Fruit fly (Drosophila melanogaster): ENCODE results near the gene PNUTS.

PNUTS gene

DNA sequence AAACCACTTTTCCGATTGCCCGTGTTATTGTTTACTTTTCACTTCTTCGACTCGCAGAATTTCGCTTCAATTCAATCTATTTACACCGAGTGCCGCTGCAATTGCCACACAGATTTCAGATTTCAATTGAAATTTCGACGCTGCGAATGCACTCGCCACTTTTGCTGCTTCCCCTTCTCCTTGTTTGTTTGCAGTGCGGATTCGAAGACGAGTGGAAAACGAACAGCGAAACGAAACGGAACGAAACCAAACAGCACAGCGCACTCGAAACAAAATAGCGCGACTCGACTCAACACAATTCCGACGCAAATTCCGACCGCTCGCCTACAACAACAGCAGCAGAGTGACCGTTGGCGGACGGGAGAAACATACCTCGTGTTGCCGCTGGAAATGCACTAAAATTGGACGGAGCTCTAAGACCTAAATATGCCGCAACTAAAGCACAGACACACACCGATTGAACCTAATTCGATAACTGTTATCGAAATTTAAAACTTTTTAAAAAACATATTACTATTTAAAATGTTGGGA is 19.5 kb upstream of the PNUTS start, which contains the start of gene drongo (continued):
- peak; percentile 84 for TF ChIP-seq Myb (GFP tag; optimal IDR thresholded peaks at IDR 0.05)
- TF ChIP-seq ssp (GFP tag; IDR thresholded peaks at IDR 0.05) = no peak
- TF ChIP-seq CG1233 (GFP tag; optimal IDR thresholded peaks at IDR 0.05) = no peak
- no peak for TF ChIP-seq hkb (optimal IDR thresholded peaks at IDR 0.05)
- TF ChIP-seq hkb (GFP tag; IDR thresholded peaks at IDR 0.05) = peak; percentile 52; the same call in 1 of the 2 replicates
- TF ChIP-seq eve (GFP tag; optimal IDR thresholded peaks at IDR 0.05) = no peak
- no peak for TF ChIP-seq Dek (tag; optimal IDR thresholded peaks at IDR 0.05)
- TF ChIP-seq Antp (GFP tag; optimal IDR thresholded peaks at IDR 0.05) = peak; percentile 13
- no peak for TF ChIP-seq Gsc (GFP tag; IDR thresholded peaks at IDR 0.05)
- peak; percentile 75 for TF ChIP-seq Opbp (GFP tag; IDR thresholded peaks at IDR 0.05; ENCODE audit: partially characterized antibody)
- TF ChIP-seq br (optimal IDR thresholded peaks at IDR 0.05) = no peak
- no peak for TF ChIP-seq CG8944 (GFP tag; optimal IDR thresholded peaks at IDR 0.05)
- TF ChIP-seq sens-2 (GFP tag; IDR thresholded peaks at IDR 0.05) = no peak
- TF ChIP-seq CG12744 (GFP tag; optimal IDR thresholded peaks at IDR 0.05) = no peak
- TF ChIP-seq dmrt99B (tag; optimal IDR thresholded peaks at IDR 0.05) = no peak
- TF ChIP-seq CG2129 (GFP tag; IDR thresholded peaks at IDR 0.05; ENCODE audit: partially characterized antibody) = no peak
- no peak for TF ChIP-seq sc (optimal IDR thresholded peaks at IDR 0.05)
- no peak for TF ChIP-seq sc (GFP tag; optimal IDR thresholded peaks at IDR 0.05)
- TF ChIP-seq pzg (GFP tag; optimal IDR thresholded peaks at IDR 0.05) = peak; percentile 98
- no peak for TF ChIP-seq Tbp (GFP tag; optimal IDR thresholded peaks at IDR 0.05)
- no peak for TF ChIP-seq gcm2 (GFP tag; optimal IDR thresholded peaks at IDR 0.05)
- TF ChIP-seq bsh (GFP tag; optimal IDR thresholded peaks at IDR 0.05) = peak; percentile 12 to 17
- no peak for TF ChIP-seq CG11695 (GFP tag; IDR thresholded peaks at IDR 0.05)
- TF ChIP-seq CG11247 (GFP tag; IDR thresholded peaks at IDR 0.05) = peak; percentile 33; the same call in 1 of the 2 replicates
- peak; percentile 63 for TF ChIP-seq nmo (GFP tag; optimal IDR thresholded peaks at IDR 0.05)
- peak; percentile 1 for TF ChIP-seq Asciz (GFP tag; optimal IDR thresholded peaks at IDR 0.05)
- TF ChIP-seq Side (GFP tag; optimal IDR thresholded peaks at IDR 0.05) = no peak
- peak; percentile 64 for TF ChIP-seq mirr (GFP tag; optimal IDR thresholded peaks at IDR 0.05)
- peak; percentile 37 for TF ChIP-seq pho (GFP tag; optimal IDR thresholded peaks at IDR 0.05)
- TF ChIP-seq Sin3A (optimal IDR thresholded peaks at IDR 0.05) = peak; percentile 37
- TF ChIP-seq Fer2 (tag; optimal IDR thresholded peaks at IDR 0.05) = no peak
- peak; percentile 37 for TF ChIP-seq YL-1 (GFP tag; optimal IDR thresholded peaks at IDR 0.05)
- no peak for TF ChIP-seq NK7.1 (GFP tag; optimal IDR thresholded peaks at IDR 0.05)
- no peak for TF ChIP-seq CG3838 (GFP tag; optimal IDR thresholded peaks at IDR 0.05)
- no peak for TF ChIP-seq CG6765 (GFP tag; optimal IDR thresholded peaks at IDR 0.05)
- TF ChIP-seq MESR4 (GFP tag; optimal IDR thresholded peaks at IDR 0.05) = peak; percentile 83
- TF ChIP-seq Hand (GFP tag; optimal IDR thresholded peaks at IDR 0.05) = peak; percentile 61
- TF ChIP-seq CG4424 (GFP tag; optimal IDR thresholded peaks at IDR 0.05) = no peak
- TF ChIP-seq Neu2 (GFP tag; optimal IDR thresholded peaks at IDR 0.05; ENCODE audit: borderline replicate concordance) = no peak
- peak; percentile 18 for TF ChIP-seq Dip3 (GFP tag; optimal IDR thresholded peaks at IDR 0.05)
- TF ChIP-seq tin (GFP tag; optimal IDR thresholded peaks at IDR 0.05) = no peak
- TF ChIP-seq CG6813 (GFP tag; optimal IDR thresholded peaks at IDR 0.05) = no peak
- peak; percentile 75 for TF ChIP-seq CG15514 (GFP tag; optimal IDR thresholded peaks at IDR 0.05)
- TF ChIP-seq slp2 (GFP tag; optimal IDR thresholded peaks at IDR 0.05) = no peak
- peak; percentile 60; the same call in 1 of the 3 replicates for TF ChIP-seq CG34422 (GFP tag; IDR thresholded peaks at IDR 0.05)
- TF ChIP-seq jumu (GFP tag; optimal IDR thresholded peaks at IDR 0.05) = no peak
- peak; percentile 23 for TF ChIP-seq CoRest (tag; optimal IDR thresholded peaks at IDR 0.05)
- TF ChIP-seq MTF-1 (GFP tag; optimal IDR thresholded peaks at IDR 0.05; ENCODE audit: borderline replicate concordance) = no peak
- no peak for TF ChIP-seq CG10565 (GFP tag; optimal IDR thresholded peaks at IDR 0.05)
- TF ChIP-seq ato (GFP tag; IDR thresholded peaks at IDR 0.05; ENCODE audit: partially characterized antibody) = no peak
- TF ChIP-seq CG2875 (GFP tag; optimal IDR thresholded peaks at IDR 0.05) = no peak

Measured in whole organism, embryonic.